Worm (Caenorhabditis elegans): ENCODE results near the gene K08D8.5.
"Not testable (repeated sequence)": the region's sequence is repeated elsewhere in the genome, so short reads cannot be mapped to it uniquely, and the experiment has no call there.

The K08D8.5 gene

DNA sequence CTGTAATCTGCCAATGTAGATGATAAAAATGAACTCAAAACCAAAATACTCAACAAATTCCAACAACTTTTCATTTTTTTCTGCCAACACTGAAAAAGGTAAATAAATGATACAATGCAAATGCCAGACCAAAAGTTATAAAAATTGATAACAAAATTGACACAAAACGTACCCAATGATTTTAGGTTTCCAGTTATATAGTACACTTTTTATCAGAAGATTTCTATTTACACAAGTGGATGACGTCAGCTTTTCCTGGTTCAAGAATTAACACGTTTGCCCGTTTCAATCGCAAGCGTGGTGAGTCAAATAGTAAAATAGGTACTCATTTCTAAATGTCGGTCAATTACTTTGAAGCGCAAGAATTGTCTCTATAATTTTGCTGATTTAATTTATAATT, 32.4 kb downstream of the K08D8.5 start, which contains the start of gene ZK896.5 (continued):
- TF ChIP-seq sma-9 (GFP tag; optimal IDR thresholded peaks at IDR 0.05) (peak; percentile 84), sma-9 (tag; optimal IDR thresholded peaks at IDR 0.05) (no peak), aly-2 (tag; optimal IDR thresholded peaks at IDR 0.05) (no peak), lin-11 (tag; optimal IDR thresholded peaks at IDR 0.05) (no peak), mbf-1 (tag; optimal IDR thresholded peaks at IDR 0.05) (no peak), lsy-2 (tag; optimal IDR thresholded peaks at IDR 0.05) (no peak), F13H6.1 (tag; optimal IDR thresholded peaks at IDR 0.05) (no peak), nhr-25 (tag; optimal IDR thresholded peaks at IDR 0.05) (no peak), nhr-237 (tag; optimal IDR thresholded peaks at IDR 0.05) (no peak)

ce11 chrIV:12876558-12876957, 35.4 kb downstream of the K08D8.5 start:
- TF ChIP-seq ceh-16 (tag; optimal IDR thresholded peaks at IDR 0.05) (no peak), sma-9 (GFP tag; optimal IDR thresholded peaks at IDR 0.05) (peak; percentile 31), sma-9 (tag; optimal IDR thresholded peaks at IDR 0.05) (no peak), gmeb-1 (tag; optimal IDR thresholded peaks at IDR 0.05) (no peak), fos-1 (tag; optimal IDR thresholded peaks at IDR 0.05) (peak; percentile 85), nhr-77 (tag; optimal IDR thresholded peaks at IDR 0.05) (no peak)

ce11 chrIV:12875260-12875659, 36.7 kb downstream of the K08D8.5 start, which contains the start of gene ZK896.1:
Gene ZK896.1, minus strand, starts transcription at chrIV:12875360.
- not testable (repeated sequence) for TF ChIP-seq lin-13 (GFP tag; optimal IDR thresholded peaks at IDR 0.05); ztf-4 (tag; optimal IDR thresholded peaks at IDR 0.05); skn-1 (tag; optimal IDR thresholded peaks at IDR 0.05)

- TF ChIP-seq nhr-12 (tag; optimal IDR thresholded peaks at IDR 0.05): no peak
- no peak for TF ChIP-seq sma-9 (GFP tag; optimal IDR thresholded peaks at IDR 0.05)
- TF ChIP-seq sma-9 (tag; optimal IDR thresholded peaks at IDR 0.05): no peak
- peak; percentile 9 for TF ChIP-seq fos-1 (tag; optimal IDR thresholded peaks at IDR 0.05)
- no peak for TF ChIP-seq alr-1 (tag; optimal IDR thresholded peaks at IDR 0.05)
- no peak for TF ChIP-seq lin-39 (tag; optimal IDR thresholded peaks at IDR 0.05)
- TF ChIP-seq nhr-23 (tag; optimal IDR thresholded peaks at IDR 0.05): no peak
- no peak for TF ChIP-seq nhr-237 (tag; optimal IDR thresholded peaks at IDR 0.05)
These were observed 40.4 kb downstream of the K08D8.5 start, which contains the start of gene clec-187 for ce11 chrIV:12871445-12871947. Gene clec-187, minus strand, starts transcription at chrIV:12871495.

- TF ChIP-seq aly-2 (tag; optimal IDR thresholded peaks at IDR 0.05): no peak
- TF ChIP-seq nhr-21 (tag; optimal IDR thresholded peaks at IDR 0.05): no peak
- no peak for TF ChIP-seq lin-11 (tag; optimal IDR thresholded peaks at IDR 0.05)
- no peak for TF ChIP-seq fos-1 (tag; optimal IDR thresholded peaks at IDR 0.05)
- no peak for TF ChIP-seq C34F6.9 (tag; optimal IDR thresholded peaks at IDR 0.05)
- no peak for TF ChIP-seq skn-1 (tag; optimal IDR thresholded peaks at IDR 0.05)
- no peak for TF ChIP-seq peb-1 (tag; optimal IDR thresholded peaks at IDR 0.05)
- no peak for TF ChIP-seq crh-2 (tag; optimal IDR thresholded peaks at IDR 0.05)
- TF ChIP-seq elt-1 (tag; optimal IDR thresholded peaks at IDR 0.05): no peak
- TF ChIP-seq elt-3 (tag; optimal IDR thresholded peaks at IDR 0.05): no peak
- no peak for TF ChIP-seq sem-4 (tag; optimal IDR thresholded peaks at IDR 0.05)
- TF ChIP-seq unc-55 (GFP tag; optimal IDR thresholded peaks at IDR 0.05): no peak
- no peak for TF ChIP-seq mbf-1 (tag; optimal IDR thresholded peaks at IDR 0.05)
- no peak for TF ChIP-seq sma-3 (GFP tag; optimal IDR thresholded peaks at IDR 0.05)
- no peak for TF ChIP-seq ztf-4 (tag; optimal IDR thresholded peaks at IDR 0.05)
- no peak for TF ChIP-seq ztf-1 (GFP tag; conservative IDR thresholded peaks at IDR 0.05)
- no peak for TF ChIP-seq dmd-4 (tag; optimal IDR thresholded peaks at IDR 0.05)
These were observed 41.6 kb downstream of the K08D8.5 start for ce11 chrIV:12870315-12870714.

DNA sequence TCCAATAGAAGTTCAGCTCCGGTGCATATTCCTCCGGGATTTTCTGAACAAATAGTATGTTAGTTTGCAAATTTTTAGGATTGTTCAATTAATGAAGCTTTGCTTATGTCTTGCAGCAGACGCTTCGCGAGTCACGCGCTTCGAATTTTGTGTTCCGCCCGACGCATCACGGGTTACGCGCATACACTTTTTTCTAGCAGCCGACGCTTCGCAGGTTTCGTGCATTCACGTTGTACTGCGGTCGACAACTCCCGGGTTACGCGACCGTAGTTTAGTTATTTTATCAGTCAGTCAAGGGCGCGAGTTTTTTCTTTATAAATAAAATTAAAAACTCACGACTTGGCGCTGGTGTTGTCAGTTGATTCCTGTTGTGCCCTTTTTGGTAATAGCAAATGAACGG, 42.1 kb downstream of the K08D8.5 start:
- TF ChIP-seq dmd-4 (tag; optimal IDR thresholded peaks at IDR 0.05) (no peak), snpc-4 (tag; optimal IDR thresholded peaks at IDR 0.05) (peak; percentile 28)

ce11 chrIV:12869383-12869782, 42.5 kb downstream of the K08D8.5 start:
- TF ChIP-seq ceh-16 (tag; optimal IDR thresholded peaks at IDR 0.05) (no peak), crh-2 (tag; optimal IDR thresholded peaks at IDR 0.05) (no peak), nhr-25 (tag; optimal IDR thresholded peaks at IDR 0.05) (no peak), snpc-4 (tag; optimal IDR thresholded peaks at IDR 0.05) (no peak), nhr-6 (tag; optimal IDR thresholded peaks at IDR 0.05) (no peak), gmeb-1 (tag; optimal IDR thresholded peaks at IDR 0.05) (no peak), lin-11 (tag; optimal IDR thresholded peaks at IDR 0.05) (no peak), unc-62 (GFP tag; optimal IDR thresholded peaks at IDR 0.05) (no peak), nhr-11 (tag; optimal IDR thresholded peaks at IDR 0.05) (no peak), ama-1 (optimal IDR thresholded peaks at IDR 0.05) (no peak), egl-27 (tag; optimal IDR thresholded peaks at IDR 0.05) (no peak), fos-1 (tag; optimal IDR thresholded peaks at IDR 0.05) (no peak), lin-13 (GFP tag; optimal IDR thresholded peaks at IDR 0.05) (no peak)

Measured in whole organism, L2 larva.